Worm (Caenorhabditis elegans) whole organism, late embryonic: ENCODE results near the gene mdl-1.

Source experiments
- ama-1 ChIP-seq: fragments of 150-350 bp; optimal IDR thresholded peaks from 2 replicates; lab custom pipeline; 2014
- ceh-2 ChIP-seq: sonication (generic microtip); optimal IDR thresholded peaks from 2 replicates; lab custom pipeline; 2016; ENCODE audit warnings: missing genotype, missing genetic modification characterization, missing compliant biosample characterization
- ceh-30 ChIP-seq: fragments of 150-350 bp; optimal IDR thresholded peaks from 2 replicates; lab custom pipeline; 2014; ENCODE audit warnings: missing biosample characterization, missing genetic modification characterization
- ceh-34 ChIP-seq: sonication (generic microtip); optimal IDR thresholded peaks from 2 replicates; lab custom pipeline; 2016; ENCODE audit warnings: mild to moderate bottlenecking, missing genetic modification characterization, missing compliant biosample characterization
- che-1 ChIP-seq: sonication (generic microtip); optimal IDR thresholded peaks from 2 replicates; lab custom pipeline; 2016; ENCODE audit warnings: mild to moderate bottlenecking, missing genetic modification characterization, missing compliant biosample characterization
- dve-1 ChIP-seq: sonication (generic microtip); optimal IDR thresholded peaks from 2 replicates; lab custom pipeline; 2017; ENCODE audit warnings: antibody characterized with exemption, mild to moderate bottlenecking, missing genetic modification characterization, missing compliant biosample characterization
- hlh-8 ChIP-seq: sonication (generic microtip); optimal IDR thresholded peaks from 2 replicates; lab custom pipeline; 2016; ENCODE audit warnings: missing genotype, missing genetic modification characterization, missing compliant biosample characterization
- nhr-232 ChIP-seq: sonication (generic microtip); optimal IDR thresholded peaks from 2 replicates; lab custom pipeline; 2016; ENCODE audit warnings: missing genetic modification characterization, missing compliant biosample characterization
- pag-3 ChIP-seq: sonication (generic microtip); optimal IDR thresholded peaks from 2 replicates; lab custom pipeline; 2016; ENCODE audit warnings: missing compliant biosample characterization, missing genetic modification characterization, borderline replicate concordance
- pha-2 ChIP-seq: sonication (generic microtip); optimal IDR thresholded peaks from 2 replicates; lab custom pipeline; 2017; ENCODE audit warnings: mild to moderate bottlenecking, missing genetic modification characterization, missing compliant biosample characterization
- pros-1 ChIP-seq: fragments of 150-350 bp; optimal IDR thresholded peaks from 2 replicates; lab custom pipeline; 2014; ENCODE audit warnings: missing biosample characterization, missing genetic modification reagents, missing genetic modification characterization
- tbx-7 ChIP-seq: sonication (generic microtip); optimal IDR thresholded peaks from 2 replicates; lab custom pipeline; 2016; ENCODE audit warnings: missing genotype, missing genetic modification characterization, missing compliant biosample characterization
- unc-55 ChIP-seq: sonication (generic microtip); optimal IDR thresholded peaks from 2 replicates; lab custom pipeline; 2017; ENCODE audit warnings: missing biosample characterization, missing genetic modification reagents, missing genetic modification characterization

- TF ChIP-seq ceh-30 (tag; lab: Kevin White, UChicago) (no peak), che-1 (tag; lab: Kevin White, UChicago) (no peak), dve-1 (tag; lab: Kevin White, UChicago) (no peak), ama-1 (lab: Kevin White, UChicago) (no peak), tbx-7 (tag; lab: Kevin White, UChicago) (no peak), pha-2 (no peak), nhr-232 (tag; lab: Kevin White, UChicago) (no peak), pros-1 (no peak), ceh-34 (tag; lab: Kevin White, UChicago) (no peak), unc-55 (GFP tag; lab: Kevin White, UChicago) (no peak), hlh-8 (tag; lab: Kevin White, UChicago) (no peak), ceh-2 (tag; lab: Kevin White, UChicago) (no peak), pag-3 (tag; lab: Kevin White, UChicago) (no peak)
Observed at ce11 chrX:6692896-6693295, 49.3 kb upstream of the mdl-1 start.
